Fruit fly (Drosophila melanogaster): ENCODE measurements around the gene S-Lap3.

S-Lap3 gene

DNA sequence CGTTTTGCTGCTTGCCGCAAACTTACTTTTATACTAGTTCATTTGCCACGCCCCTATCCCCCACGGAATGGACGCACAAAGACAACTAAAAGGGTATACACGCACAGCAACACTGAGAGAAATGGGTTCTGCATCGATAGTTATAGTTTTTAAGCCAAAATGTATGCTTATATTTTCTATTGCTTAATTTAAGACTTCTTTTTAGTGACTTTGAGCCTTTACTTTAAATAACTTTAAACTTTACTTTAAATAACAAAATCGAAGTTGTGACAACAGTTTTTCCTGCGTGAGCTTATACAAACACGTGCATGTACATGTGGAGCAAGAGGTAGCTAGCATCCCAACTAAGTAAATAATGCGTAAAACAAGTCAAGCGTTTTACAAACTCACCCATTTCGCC, 17.5 kb downstream of the S-Lap3 start (continued):
- TF ChIP-seq CG2875 (GFP tag; optimal IDR thresholded peaks at IDR 0.05) = no peak
- TF ChIP-seq oc (tag; optimal IDR thresholded peaks at IDR 0.05) = no peak
- TF ChIP-seq Stat92E (GFP tag; optimal IDR thresholded peaks at IDR 0.05) = no peak
- peak; percentile 37; the same call in 1 of the 3 replicates for TF ChIP-seq CG11695 (GFP tag; IDR thresholded peaks at IDR 0.05)
- TF ChIP-seq Sox102F (GFP tag; optimal IDR thresholded peaks at IDR 0.05) = peak; percentile 6
- TF ChIP-seq CG5245 (GFP tag; optimal IDR thresholded peaks at IDR 0.05) = no peak
- TF ChIP-seq MTF-1 (GFP tag; optimal IDR thresholded peaks at IDR 0.05; ENCODE audit: borderline replicate concordance) = no peak
- no peak for TF ChIP-seq az2 (GFP tag; optimal IDR thresholded peaks at IDR 0.05)
- no peak for TF ChIP-seq Dll (GFP tag; IDR thresholded peaks at IDR 0.05; ENCODE audit: partially characterized antibody)
- no peak for TF ChIP-seq D19B (GFP tag; optimal IDR thresholded peaks at IDR 0.05)
- no peak for TF ChIP-seq CG11093 (GFP tag; IDR thresholded peaks at IDR 0.05)
- no peak for TF ChIP-seq CG6683 (GFP tag; optimal IDR thresholded peaks at IDR 0.05)
- no peak for TF ChIP-seq CG16863 (GFP tag; optimal IDR thresholded peaks at IDR 0.05)
- TF ChIP-seq Lhr (GFP tag; optimal IDR thresholded peaks at IDR 0.05) = no peak
- TF ChIP-seq gsb (GFP tag; IDR thresholded peaks at IDR 0.05) = no peak
- no peak for TF ChIP-seq NC2β (GFP tag; optimal IDR thresholded peaks at IDR 0.05)
- no peak for TF ChIP-seq gcm2 (GFP tag; optimal IDR thresholded peaks at IDR 0.05)
- TF ChIP-seq insv (GFP tag; optimal IDR thresholded peaks at IDR 0.05) = no peak
- no peak; the same call in 1 of the 2 replicates for TF ChIP-seq CG6689 (GFP tag; IDR thresholded peaks at IDR 0.05)
- no peak for TF ChIP-seq Lim3 (GFP tag; IDR thresholded peaks at IDR 0.05)
- no peak for TF ChIP-seq CG30431 (GFP tag; optimal IDR thresholded peaks at IDR 0.05)
- no peak for TF ChIP-seq nerfin-1 (tag; optimal IDR thresholded peaks at IDR 0.05)
- no peak for TF ChIP-seq amos (GFP tag; IDR thresholded peaks at IDR 0.05; ENCODE audit: partially characterized antibody)
- no peak for TF ChIP-seq cato (GFP tag; optimal IDR thresholded peaks at IDR 0.05; ENCODE audit: borderline replicate concordance)
- TF ChIP-seq toy (GFP tag; IDR thresholded peaks at IDR 0.05) = no peak
- no peak for TF ChIP-seq Mes4 (GFP tag; optimal IDR thresholded peaks at IDR 0.05)
- 0 out of 2 replicates have a peak, but pooled peaks have one; percentile 18 for TF ChIP-seq CG31441 (GFP tag; IDR thresholded peaks at IDR 0.05)
- no peak for TF ChIP-seq CG11560 (tag; IDR thresholded peaks at IDR 0.05)
- no peak for TF ChIP-seq usp (GFP tag; optimal IDR thresholded peaks at IDR 0.05)
- TF ChIP-seq CG10431 (GFP tag; optimal IDR thresholded peaks at IDR 0.05) = no peak
- no peak for TF ChIP-seq CG8359 (GFP tag; optimal IDR thresholded peaks at IDR 0.05; ENCODE audit: borderline replicate concordance)
- TF ChIP-seq CG34224 (GFP tag; IDR thresholded peaks at IDR 0.05; ENCODE audit: partially characterized antibody) = no peak
- no peak for TF ChIP-seq CG9817 (tag; optimal IDR thresholded peaks at IDR 0.05)
- no peak for TF ChIP-seq BtbVII (GFP tag; optimal IDR thresholded peaks at IDR 0.05)
- 0 out of 2 replicates have a peak, but pooled peaks have one; percentile 45 for TF ChIP-seq Awh (GFP tag; IDR thresholded peaks at IDR 0.05)
- no peak for TF ChIP-seq CG7987 (GFP tag; optimal IDR thresholded peaks at IDR 0.05)
- peak; percentile 15 for TF ChIP-seq CG10147 (GFP tag; optimal IDR thresholded peaks at IDR 0.05)
- TF ChIP-seq org-1 (GFP tag; optimal IDR thresholded peaks at IDR 0.05) = no peak
- no peak for TF ChIP-seq vfl (GFP tag; optimal IDR thresholded peaks at IDR 0.05)
- TF ChIP-seq pho (GFP tag; optimal IDR thresholded peaks at IDR 0.05) = no peak
- no peak for TF ChIP-seq CG3163 (GFP tag; optimal IDR thresholded peaks at IDR 0.05)
- TF ChIP-seq bbx (GFP tag; IDR thresholded peaks at IDR 0.05; ENCODE audit: partially characterized antibody) = no peak
- no peak for TF ChIP-seq CG12104 (GFP tag; optimal IDR thresholded peaks at IDR 0.05)
- TF ChIP-seq Gsc (GFP tag; IDR thresholded peaks at IDR 0.05) = no peak
- no peak for TF ChIP-seq HLH3B (GFP tag; IDR thresholded peaks at IDR 0.05)
- no peak for TF ChIP-seq lola (GFP tag; optimal IDR thresholded peaks at IDR 0.05)
- no peak for TF ChIP-seq NK7.1 (GFP tag; optimal IDR thresholded peaks at IDR 0.05)
- no peak for TF ChIP-seq CG12071 (GFP tag; optimal IDR thresholded peaks at IDR 0.05)
- TF ChIP-seq CHES-1-like (GFP tag; optimal IDR thresholded peaks at IDR 0.05) = no peak
- TF ChIP-seq lilli (GFP tag; optimal IDR thresholded peaks at IDR 0.05) = peak; percentile 25
- TF ChIP-seq ham (GFP tag; IDR thresholded peaks at IDR 0.05) = no peak
